Worm (Caenorhabditis elegans): ENCODE measurements around the gene T12B3.2.

T12B3.2 gene

DNA sequence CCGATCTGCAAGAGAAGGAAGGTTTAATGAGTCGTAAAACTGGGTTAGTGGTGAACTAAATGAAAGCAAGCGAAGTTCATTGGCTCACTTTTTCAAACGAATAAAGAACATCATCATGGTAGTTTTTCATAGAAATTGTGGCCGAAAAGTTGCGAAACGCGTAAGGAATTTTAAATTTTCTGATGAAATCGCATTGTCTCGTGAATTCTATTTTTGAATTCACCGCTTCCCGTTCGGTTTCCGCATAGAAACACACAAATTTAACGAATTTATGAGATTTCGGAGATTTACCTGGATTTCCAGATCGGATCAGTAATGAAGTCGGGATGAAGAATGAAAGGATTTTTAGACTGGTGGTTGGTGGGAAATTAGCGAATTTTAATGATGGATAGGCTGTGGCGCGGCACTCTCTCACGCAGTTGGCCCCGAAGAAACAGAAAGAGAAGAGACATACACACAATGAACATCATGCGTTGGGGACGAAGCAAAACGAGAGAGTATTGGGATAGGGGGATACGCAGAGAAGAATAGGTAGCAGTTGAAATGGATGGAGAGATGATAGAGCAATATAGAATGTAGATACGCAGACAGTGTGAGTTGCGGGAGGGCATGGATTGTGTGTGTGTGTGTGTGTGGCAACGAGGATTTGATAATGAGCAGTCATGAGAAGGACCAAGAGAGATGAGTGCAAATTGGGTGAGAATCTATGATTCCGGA lies 10.4 kb downstream of the T12B3.2 start:
- TF ChIP-seq pat-9 (tag; optimal IDR thresholded peaks at IDR 0.05) (no peak), ceh-2 (tag; optimal IDR thresholded peaks at IDR 0.05) (no peak), hlh-8 (tag; optimal IDR thresholded peaks at IDR 0.05) (no peak), pros-1 (tag; optimal IDR thresholded peaks at IDR 0.05) (no peak), pqm-1 (tag; optimal IDR thresholded peaks at IDR 0.05) (no peak), T23F11.4 (GFP tag; optimal IDR thresholded peaks at IDR 0.05) (no peak), unc-3 (GFP tag; conservative IDR thresholded peaks at IDR 0.05) (no peak), unc-3 (tag; optimal IDR thresholded peaks at IDR 0.05) (no peak), ceh-6 (GFP tag; optimal IDR thresholded peaks at IDR 0.05) (no peak), K02D7.2 (tag; optimal IDR thresholded peaks at IDR 0.05) (peak; percentile 35), nhr-11 (tag; optimal IDR thresholded peaks at IDR 0.05) (no peak), sdc-2 (tag; optimal IDR thresholded peaks at IDR 0.05) (peak; percentile 25), ama-1 (optimal IDR thresholded peaks at IDR 0.05) (no peak), zip-5 (tag; optimal IDR thresholded peaks at IDR 0.05) (no peak), lim-6 (tag; optimal IDR thresholded peaks at IDR 0.05) (no peak), eyg-1 (tag; optimal IDR thresholded peaks at IDR 0.05) (no peak), ets-4 (tag; optimal IDR thresholded peaks at IDR 0.05) (no peak), ceh-34 (tag; optimal IDR thresholded peaks at IDR 0.05) (peak; percentile 54), mec-3 (tag; optimal IDR thresholded peaks at IDR 0.05; ENCODE audit: borderline replicate concordance) (no peak), ceh-24 (tag; optimal IDR thresholded peaks at IDR 0.05) (no peak), madf-2 (tag; optimal IDR thresholded peaks at IDR 0.05) (no peak), hlh-6 (tag; optimal IDR thresholded peaks at IDR 0.05) (no peak), ceh-19 (GFP tag; optimal IDR thresholded peaks at IDR 0.05) (no peak), ceh-48 (tag; optimal IDR thresholded peaks at IDR 0.05) (no peak), che-1 (tag; optimal IDR thresholded peaks at IDR 0.05) (no peak), C38D4.7 (GFP tag; optimal IDR thresholded peaks at IDR 0.05) (no peak), fkh-10 (GFP tag; optimal IDR thresholded peaks at IDR 0.05) (no peak), sox-4 (tag; optimal IDR thresholded peaks at IDR 0.05) (no peak), pha-4 (tag; optimal IDR thresholded peaks at IDR 0.05) (no peak), gmeb-2 (tag; optimal IDR thresholded peaks at IDR 0.05) (no peak), elt-2 (tag; optimal IDR thresholded peaks at IDR 0.05) (no peak), ceh-45 (GFP tag; IDR thresholded peaks at IDR 0.05) (no peak), tbx-7 (tag; optimal IDR thresholded peaks at IDR 0.05) (no peak), ceh-18 (tag; optimal IDR thresholded peaks at IDR 0.05) (peak; percentile 78), ahr-1 (tag; optimal IDR thresholded peaks at IDR 0.05) (no peak), unc-55 (GFP tag; optimal IDR thresholded peaks at IDR 0.05) (peak; percentile 89), sox-2 (GFP tag; IDR thresholded peaks at IDR 0.05) (no peak), unc-86 (tag; optimal IDR thresholded peaks at IDR 0.05) (no peak), npax-4 (tag; optimal IDR thresholded peaks at IDR 0.05) (no peak), dve-1 (tag; optimal IDR thresholded peaks at IDR 0.05) (peak; percentile 15), nfya-1 (tag; optimal IDR thresholded peaks at IDR 0.05) (peak; percentile 54), ttx-3 (tag; optimal IDR thresholded peaks at IDR 0.05) (no peak), Y22D7AL.16 (tag; optimal IDR thresholded peaks at IDR 0.05) (no peak), ceh-9 (tag; optimal IDR thresholded peaks at IDR 0.05) (no peak), K09A11.1 (tag; optimal IDR thresholded peaks at IDR 0.05; ENCODE audit: insufficient read depth) (no peak), hlh-15 (tag; optimal IDR thresholded peaks at IDR 0.05) (no peak), ref-2 (tag; optimal IDR thresholded peaks at IDR 0.05) (peak; percentile 46), ztf-16 (tag; optimal IDR thresholded peaks at IDR 0.05) (no peak), rnt-1 (tag; optimal IDR thresholded peaks at IDR 0.05) (peak; percentile 74), lin-11 (tag; optimal IDR thresholded peaks at IDR 0.05) (no peak), nhr-232 (tag; optimal IDR thresholded peaks at IDR 0.05) (no peak), fkh-6 (tag; optimal IDR thresholded peaks at IDR 0.05) (peak; percentile 27), pax-1 (tag; optimal IDR thresholded peaks at IDR 0.05) (no peak)

All from whole organism, late embryonic.